Worm (Caenorhabditis elegans): ENCODE data around the gene lonp-2.

ce11 chrIII:12152157-12152556, 44.6 kb downstream of the lonp-2 start:
- TF ChIP-seq pha-4 (tag; optimal IDR thresholded peaks at IDR 0.05), result no peak
- TF ChIP-seq flh-1 (GFP tag; optimal IDR thresholded peaks at IDR 0.05), result no peak
- peak; percentile 33 for TF ChIP-seq lsy-2 (tag; optimal IDR thresholded peaks at IDR 0.05)
- no peak for TF ChIP-seq unc-39 (tag; optimal IDR thresholded peaks at IDR 0.05)
- TF ChIP-seq elt-3 (tag; optimal IDR thresholded peaks at IDR 0.05), result no peak
- TF ChIP-seq ceh-43 (GFP tag; optimal IDR thresholded peaks at IDR 0.05), result no peak
- TF ChIP-seq nhr-76 (tag; optimal IDR thresholded peaks at IDR 0.05), result no peak
- TF ChIP-seq ztf-11 (tag; optimal IDR thresholded peaks at IDR 0.05), result no peak
- TF ChIP-seq nhr-237 (tag; optimal IDR thresholded peaks at IDR 0.05), result peak; percentile 31
- TF ChIP-seq nhr-12 (tag; optimal IDR thresholded peaks at IDR 0.05), result no peak
- no peak for TF ChIP-seq unc-62 (GFP tag; optimal IDR thresholded peaks at IDR 0.05)
- no peak for TF ChIP-seq unc-120 (tag; optimal IDR thresholded peaks at IDR 0.05; ENCODE audit: poor library complexity, severe bottlenecking)

All from whole organism, mixed stage, embryonic.